Worm (Caenorhabditis elegans) whole organism, L1 larva: ENCODE measurements around the gene F17H10.1.

ENCODE experiments used
- C34B4.2 ChIP-seq: sonication (generic microtip); optimal IDR thresholded peaks from 2 replicates; lab custom pipeline; 2017; ENCODE audit warnings: mild to moderate bottlenecking, missing genetic modification characterization, missing compliant biosample characterization
- F16B12.6 ChIP-seq: fragments of 150-350 bp; optimal IDR thresholded peaks from 2 replicates; lab custom pipeline; 2014; ENCODE audit warnings: missing biosample characterization, missing genetic modification characterization
- aha-1 ChIP-seq: fragments of 150-350 bp; optimal IDR thresholded peaks from 2 replicates; lab custom pipeline; 2014; ENCODE audit warnings: missing biosample characterization, missing genetic modification characterization
- aly-2 ChIP-seq: fragments of 150-350 bp; optimal IDR thresholded peaks from 2 replicates; lab custom pipeline; 2014; ENCODE audit warnings: missing biosample characterization, missing genetic modification characterization
- blmp-1 ChIP-seq: fragments of 150-350 bp; optimal IDR thresholded peaks from 2 replicates; lab custom pipeline; 2014; ENCODE audit warnings: missing biosample characterization, missing genetic modification characterization
- ceh-63 ChIP-seq: fragments of 200-800 bp; sonication (Bioruptor generic); optimal IDR thresholded peaks from 2 replicates; lab custom pipeline; 2018; ENCODE audit warnings: mild to moderate bottlenecking, missing genetic modification characterization, missing compliant biosample characterization
- ceh-8 ChIP-seq: fragments of 200-800 bp; sonication (Bioruptor generic); optimal IDR thresholded peaks from 2 replicates; lab custom pipeline; 2018; ENCODE audit warnings: mild to moderate bottlenecking, missing genetic modification characterization, moderate library complexity, missing compliant biosample characterization
- ceh-82 ChIP-seq, 3 experiments: fragments of 150-350 bp in 1 of 3; sonication (generic microtip) in 2 of 3; optimal IDR thresholded peaks; 2 replicates each; lab custom pipeline; 2014 to 2017; ENCODE audit warnings: missing biosample characterization in 3 of 3, missing genetic modification characterization in 3 of 3
- ces-1 ChIP-seq: fragments of 150-350 bp; optimal IDR thresholded peaks from 2 replicates; lab custom pipeline; 2014; ENCODE audit warnings: missing biosample characterization, missing genetic modification reagents, missing genetic modification characterization
- efl-1 ChIP-seq, 4 experiments: fragments of 150-350 bp; optimal IDR thresholded peaks in 3 of 4; peaks in 1 of 4; 1 replicate in 1 of 4; 2 replicates in 3 of 4; lab custom pipeline; 2014; ENCODE audit warnings: missing biosample characterization in 2 of 4, missing genetic modification characterization in 2 of 4, missing genetic modification reagents in 2 of 4
- efl-3 ChIP-seq: fragments of 200-800 bp; sonication (Bioruptor generic); optimal IDR thresholded peaks from 2 replicates; lab custom pipeline; 2018; ENCODE audit warnings: mild to moderate bottlenecking, missing genetic modification characterization, missing compliant biosample characterization
- egl-13 ChIP-seq: sonication (generic microtip); optimal IDR thresholded peaks from 2 replicates; lab custom pipeline; 2016; ENCODE audit warnings: missing genotype, missing genetic modification reagents, missing genetic modification characterization, missing compliant biosample characterization
- elt-2 ChIP-seq: sonication (generic microtip); optimal IDR thresholded peaks from 2 replicates; lab custom pipeline; 2016; ENCODE audit warnings: missing genetic modification characterization, mild to moderate bottlenecking, inconsistent platforms, missing compliant biosample characterization, missing genetic modification reagents
- elt-3 ChIP-seq, 6 experiments: fragments of 150-350 bp in 1 of 6; sonication (generic microtip); optimal IDR thresholded peaks; 2 replicates each; lab custom pipeline; 2017 to 2018; ENCODE audit warnings: missing biosample characterization in 6 of 6, missing genetic modification characterization in 6 of 6, inconsistent platforms in 1 of 6
- ets-5 ChIP-seq: fragments of 200-800 bp; sonication (Bioruptor generic); IDR thresholded peaks from 2 replicates; pipeline ENCODE4 v1.3.6; 2022; ENCODE audit warnings: missing genetic modification characterization, missing compliant biosample characterization
- fkh-4 ChIP-seq: sonication (generic microtip); optimal IDR thresholded peaks from 2 replicates; lab custom pipeline; 2016; ENCODE audit warnings: missing compliant biosample characterization, missing genetic modification characterization, borderline replicate concordance
- fos-1 ChIP-seq: fragments of 150-350 bp; optimal IDR thresholded peaks from 2 replicates; lab custom pipeline; 2014; ENCODE audit warnings: missing biosample characterization, missing genetic modification characterization
- hlh-17 ChIP-seq: fragments of 200-800 bp; sonication (Bioruptor generic); optimal IDR thresholded peaks from 2 replicates; lab custom pipeline; 2018; ENCODE audit warnings: missing genetic modification characterization, mild to moderate bottlenecking, missing compliant biosample characterization, moderate library complexity, borderline replicate concordance
- hlh-4 ChIP-seq: sonication (generic microtip); optimal IDR thresholded peaks from 2 replicates; lab custom pipeline; 2016; ENCODE audit warnings: mild to moderate bottlenecking, missing genetic modification characterization, missing compliant biosample characterization
- hpl-2 ChIP-seq: fragments of 150-350 bp; optimal IDR thresholded peaks from 2 replicates; lab custom pipeline; 2014; ENCODE audit warnings: missing biosample characterization, missing genetic modification reagents, missing genetic modification characterization
- irx-1 ChIP-seq: sonication (generic microtip); optimal IDR thresholded peaks from 2 replicates; lab custom pipeline; 2016; ENCODE audit warnings: missing genetic modification characterization, missing compliant biosample characterization
- lin-13 ChIP-seq: fragments of 150-350 bp; optimal IDR thresholded peaks from 2 replicates; lab custom pipeline; 2014; ENCODE audit warnings: missing biosample characterization, missing genetic modification reagents, missing genetic modification characterization
- lin-14 ChIP-seq: fragments of 200-800 bp; sonication (Bioruptor generic); optimal IDR thresholded peaks from 2 replicates; lab custom pipeline; 2018; ENCODE audit warnings: mild to moderate bottlenecking, missing genetic modification characterization, moderate library complexity, missing compliant biosample characterization
- lin-15B ChIP-seq: fragments of 150-350 bp; sonication (generic microtip); optimal IDR thresholded peaks from 3 replicates; lab custom pipeline; 2014; ENCODE audit warnings: missing biosample characterization, missing genetic modification characterization
- lin-39 ChIP-seq: fragments of 150-350 bp; optimal IDR thresholded peaks from 2 replicates; lab custom pipeline; 2014; ENCODE audit warnings: missing biosample characterization, missing genetic modification reagents, missing genetic modification characterization
- lir-3 ChIP-seq: sonication (generic microtip); optimal IDR thresholded peaks from 2 replicates; lab custom pipeline; 2016; ENCODE audit warnings: mild to moderate bottlenecking, missing genetic modification characterization, moderate library complexity, missing compliant biosample characterization; ENCODE audit not compliant: poor library complexity
- mdl-1 ChIP-seq, 2 experiments: fragments of 150-350 bp; optimal IDR thresholded peaks; 2 replicates each; lab custom pipeline; 2014 to 2017; ENCODE audit warnings: missing biosample characterization in 2 of 2, missing genetic modification characterization in 2 of 2, inconsistent platforms in 1 of 2
- mef-2 ChIP-seq: fragments of 150-350 bp; optimal IDR thresholded peaks from 2 replicates; lab custom pipeline; 2014; ENCODE audit warnings: missing biosample characterization, missing genetic modification characterization
- mep-1 ChIP-seq: fragments of 150-350 bp; optimal IDR thresholded peaks from 2 replicates; lab custom pipeline; 2014; ENCODE audit warnings: missing biosample characterization, missing genetic modification characterization
- nhr-12 ChIP-seq: sonication (generic microtip); optimal IDR thresholded peaks from 2 replicates; lab custom pipeline; 2017; ENCODE audit warnings: missing biosample characterization, missing genetic modification characterization
- nhr-47 ChIP-seq: sonication (generic microtip); optimal IDR thresholded peaks from 2 replicates; lab custom pipeline; 2016; ENCODE audit warnings: mild to moderate bottlenecking, missing genetic modification characterization, moderate library complexity, missing compliant biosample characterization
- nhr-71 ChIP-seq: sonication (generic microtip); optimal IDR thresholded peaks from 2 replicates; lab custom pipeline; 2016; ENCODE audit warnings: mild to moderate bottlenecking, missing genetic modification characterization, moderate library complexity, missing compliant biosample characterization
- nhr-77 ChIP-seq: fragments of 150-350 bp; optimal IDR thresholded peaks from 2 replicates; lab custom pipeline; 2014; ENCODE audit warnings: missing biosample characterization, missing genetic modification characterization
- nhr-84 ChIP-seq: sonication (generic microtip); optimal IDR thresholded peaks from 2 replicates; lab custom pipeline; 2017; ENCODE audit warnings: missing biosample characterization, missing genetic modification characterization
- nhr-90 ChIP-seq: sonication (generic microtip); optimal IDR thresholded peaks from 2 replicates; lab custom pipeline; 2016; ENCODE audit warnings: mild to moderate bottlenecking, missing genetic modification characterization, missing compliant biosample characterization; ENCODE audit not compliant: poor library complexity
- pag-3 ChIP-seq: sonication (generic microtip); optimal IDR thresholded peaks from 2 replicates; lab custom pipeline; 2017; ENCODE audit warnings: missing genetic modification characterization, mild to moderate bottlenecking, missing compliant biosample characterization, antibody characterized with exemption, borderline replicate concordance; ENCODE audit not compliant: insufficient read depth
- pqm-1 ChIP-seq: sonication (generic microtip); optimal IDR thresholded peaks from 3 replicates; lab custom pipeline; 2017; ENCODE audit warnings: missing biosample characterization, missing genetic modification characterization
- skn-1 ChIP-seq: fragments of 150-350 bp; optimal IDR thresholded peaks from 2 replicates; lab custom pipeline; 2014; ENCODE audit warnings: missing biosample characterization, missing genetic modification characterization
- snpc-4 ChIP-seq: fragments of 150-350 bp; optimal IDR thresholded peaks from 2 replicates; lab custom pipeline; 2014; ENCODE audit warnings: missing biosample characterization, missing genetic modification characterization
- sup-37 ChIP-seq: fragments of 200-800 bp; sonication (Bioruptor generic); optimal IDR thresholded peaks from 2 replicates; lab custom pipeline; 2018; ENCODE audit warnings: mild to moderate bottlenecking, missing genetic modification characterization, missing compliant biosample characterization
- tbx-2 ChIP-seq: sonication (generic microtip); optimal IDR thresholded peaks from 2 replicates; lab custom pipeline; 2016; ENCODE audit warnings: missing genetic modification characterization, missing compliant biosample characterization
- tlp-1 ChIP-seq: fragments of 150-350 bp; optimal IDR thresholded peaks from 2 replicates; lab custom pipeline; 2014; ENCODE audit warnings: missing biosample characterization, missing genetic modification characterization
- unc-62 ChIP-seq: fragments of 150-350 bp; optimal IDR thresholded peaks from 2 replicates; lab custom pipeline; 2014; ENCODE audit warnings: missing biosample characterization, missing genetic modification reagents, missing genetic modification characterization
- unc-86 ChIP-seq: sonication (generic microtip); optimal IDR thresholded peaks from 2 replicates; lab custom pipeline; 2016; ENCODE audit warnings: missing genetic modification characterization, missing compliant biosample characterization
- unc-98 ChIP-seq: fragments of 200-800 bp; sonication (Bioruptor generic); IDR thresholded peaks from 2 replicates; pipeline ENCODE4 v1.3.6; 2022; ENCODE audit warnings: missing genetic modification characterization, missing compliant biosample characterization
- vab-15 ChIP-seq: sonication (generic microtip); optimal IDR thresholded peaks from 2 replicates; lab custom pipeline; 2017; ENCODE audit warnings: missing genotype, mild to moderate bottlenecking, missing genetic modification characterization, missing compliant biosample characterization
- xbp-1 ChIP-seq: sonication (generic microtip); optimal IDR thresholded peaks from 2 replicates; lab custom pipeline; 2016; ENCODE audit warnings: missing genetic modification characterization, missing compliant biosample characterization
- zag-1 ChIP-seq: fragments of 150-350 bp; optimal IDR thresholded peaks from 2 replicates; lab custom pipeline; 2014; ENCODE audit warnings: missing biosample characterization, missing genetic modification characterization
- zip-4 ChIP-seq: fragments of 200-800 bp; sonication (Bioruptor generic); optimal IDR thresholded peaks from 2 replicates; lab custom pipeline; 2018; ENCODE audit warnings: mild to moderate bottlenecking, missing genetic modification characterization, moderate library complexity, missing compliant biosample characterization
- ztf-11 ChIP-seq, 2 experiments: sonication (generic microtip); optimal IDR thresholded peaks; 2 replicates each; lab custom pipeline; 2016 to 2017; ENCODE audit warnings: missing genetic modification characterization in 2 of 2, missing biosample characterization in 1 of 2, missing compliant biosample characterization in 1 of 2
- ztf-4 ChIP-seq: fragments of 150-350 bp; optimal IDR thresholded peaks from 2 replicates; lab custom pipeline; 2014; ENCODE audit warnings: missing biosample characterization, missing genetic modification characterization

F17H10.1 gene

DNA sequence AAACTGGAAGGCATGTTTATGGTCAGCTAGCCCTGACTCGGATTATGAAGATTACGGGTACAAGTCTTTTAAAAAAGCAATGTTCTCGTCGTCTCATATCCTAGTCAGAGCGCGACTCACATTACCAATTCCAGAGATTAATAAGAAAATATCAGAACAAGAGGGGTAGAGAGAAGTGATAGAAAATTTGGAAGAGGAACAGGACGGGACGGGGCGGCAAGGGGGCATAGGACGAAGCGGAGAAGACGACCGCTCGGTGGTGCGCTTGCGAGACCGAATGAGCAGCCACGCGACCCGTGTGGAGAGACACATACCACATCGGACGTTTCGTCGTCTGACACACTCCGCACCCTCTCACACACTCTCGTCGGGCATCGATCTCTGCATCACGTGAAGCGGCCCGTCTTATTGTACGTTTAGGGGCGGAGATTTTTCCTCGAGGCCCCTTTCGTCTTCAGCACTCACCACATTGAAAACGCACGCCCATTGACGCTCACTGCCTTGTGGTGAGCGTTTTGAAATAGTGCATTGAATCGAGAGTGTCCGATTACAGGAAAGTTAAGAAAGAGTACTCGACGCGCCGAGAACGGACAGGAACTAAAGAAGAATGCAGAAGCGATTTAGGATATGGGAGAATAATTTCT is 40.1 kb downstream of the F17H10.1 start:
- TF ChIP-seq zag-1 (tag; lab: Kevin White, UChicago) (no peak), nhr-90 (tag; lab: Kevin White, UChicago) (peak; percentile 90), elt-3 (tag; optimal IDR thresholded peaks at IDR 0.05; lab: Kevin White, UChicago) (peak in 3 of 6 experiments; percentile 51 to 79 (median 68)), unc-86 (tag; lab: Kevin White, UChicago) (peak; percentile 98), C34B4.2 (no peak), fkh-4 (tag; lab: Kevin White, UChicago) (peak; percentile 76), elt-2 (tag; lab: Kevin White, UChicago) (peak; percentile 79), nhr-12 (tag; lab: Kevin White, UChicago) (no peak), mef-2 (tag; lab: Kevin White, UChicago) (peak; percentile 71), nhr-47 (tag; lab: Kevin White, UChicago) (peak; percentile 97), nhr-84 (no peak), lin-14 (peak; percentile 99), irx-1 (tag; lab: Kevin White, UChicago) (peak; percentile 93), tlp-1 (tag; lab: Kevin White, UChicago) (no peak), F16B12.6 (tag; lab: Kevin White, UChicago) (peak; percentile 23), zip-4 (peak; percentile 80), ces-1 (GFP tag; lab: Kevin White, UChicago) (no peak), ceh-63 (peak; percentile 24), hlh-17 (GFP tag; lab: Kevin White, UChicago) (no peak), vab-15 (tag; lab: Kevin White, UChicago) (peak; percentile 1), ets-5 (GFP tag; lab: Robert Waterston, UW) (no peak), blmp-1 (tag; lab: Kevin White, UChicago) (peak; percentile 83), snpc-4 (tag; lab: Kevin White, UChicago) (peak; percentile 75), unc-98 (no peak), unc-62 (GFP tag; lab: Kevin White, UChicago) (no peak), efl-1 (optimal IDR thresholded peaks at IDR 0.05; lab: Kevin White, UChicago) (peak; percentile 71 to 80), efl-1 (GFP tag; optimal IDR thresholded peaks at IDR 0.05 in 1 of 2; lab: Kevin White, UChicago) (peak; percentile 25 to 94), skn-1 (peak; percentile 86), ztf-11 (tag; optimal IDR thresholded peaks at IDR 0.05; lab: Kevin White, UChicago) (peak in 1 of 2 experiments; percentile 89), hpl-2 (GFP tag; lab: Kevin White, UChicago) (peak; percentile 76), mep-1 (peak; percentile 94), pqm-1 (tag; lab: Kevin White, UChicago) (no peak), hlh-4 (peak; percentile 0), efl-3 (peak; percentile 51), pag-3 (no peak), tbx-2 (peak; percentile 97), ceh-82 (tag; optimal IDR thresholded peaks at IDR 0.05; lab: Kevin White, UChicago) (peak; percentile 60 to 94 (median 91)), sup-37 (GFP tag; lab: Kevin White, UChicago) (peak; percentile 86), nhr-71 (tag; lab: Kevin White, UChicago) (peak; percentile 99), xbp-1 (tag; lab: Kevin White, UChicago) (peak; percentile 90), lin-15B (tag; lab: Kevin White, UChicago) (no peak), lin-13 (GFP tag; lab: Kevin White, UChicago) (peak; percentile 94), aly-2 (tag; lab: Kevin White, UChicago) (peak; percentile 76), nhr-77 (tag; lab: Kevin White, UChicago) (peak; percentile 94), ceh-8 (peak; percentile 83), egl-13 (tag; lab: Kevin White, UChicago) (peak; percentile 97), aha-1 (tag; lab: Kevin White, UChicago) (peak; percentile 64), lin-39 (tag; lab: Kevin White, UChicago) (peak; percentile 34), lir-3 (peak; percentile 85), mdl-1 (tag; optimal IDR thresholded peaks at IDR 0.05; lab: Kevin White, UChicago) (peak; percentile 91 to 99), fos-1 (peak; percentile 87), ztf-4 (tag; lab: Kevin White, UChicago) (peak; percentile 95)
